Fruit fly (Drosophila melanogaster) whole organism, embryonic: ENCODE data around the gene Rtnl1.

Source experiments
- Blimp-1 ChIP-seq: fragments of 200-800 bp; sonication (Bioruptor generic); optimal IDR thresholded peaks from 3 replicates; lab custom pipeline; 2018; ENCODE audit warnings: missing biosample characterization, missing genetic modification characterization, mild to moderate bottlenecking, moderate library complexity, missing genetic modification reagents
- C15 ChIP-seq: fragments of 200-800 bp; sonication (Bioruptor generic); IDR thresholded peaks from 3 replicates; pipeline ENCODE4 v1.3.6; 2022; ENCODE audit warnings: missing biosample characterization, missing genetic modification characterization
- CG10321 ChIP-seq: fragments of 200-800 bp; sonication (Bioruptor generic); IDR thresholded peaks from 2 replicates; pipeline ENCODE4 v1.3.6; 2022; ENCODE audit warnings: missing biosample characterization, missing genetic modification characterization
- CG11085 ChIP-seq: fragments of 200-800 bp; sonication (Bioruptor generic); IDR thresholded peaks from 2 replicates; pipeline ENCODE4 v1.3.6; 2022; ENCODE audit warnings: missing biosample characterization, missing genetic modification characterization
- CG11696 ChIP-seq: fragments of 200-800 bp; sonication (Bioruptor generic); IDR thresholded peaks from 2 replicates; pipeline ENCODE4 v1.3.6; 2022; ENCODE audit warnings: missing biosample characterization, missing genetic modification characterization
- CG13775 ChIP-seq: fragments of 200-800 bp; sonication (Bioruptor generic); optimal IDR thresholded peaks from 3 replicates; lab custom pipeline; 2017; ENCODE audit warnings: missing biosample characterization, mild to moderate bottlenecking, missing genetic modification characterization
- CG1602 ChIP-seq: fragments of 200-800 bp; sonication (Bioruptor generic); optimal IDR thresholded peaks from 3 replicates; lab custom pipeline; 2016; ENCODE audit warnings: missing biosample characterization, missing genetic modification characterization
- CG1603 ChIP-seq: fragments of 200-800 bp; sonication (Bioruptor generic); optimal IDR thresholded peaks from 2 replicates; lab custom pipeline; 2019; ENCODE audit warnings: missing biosample characterization, mild to moderate bottlenecking, missing genetic modification characterization, moderate library complexity
- CG17328 ChIP-seq: fragments of 200-800 bp; sonication (Bioruptor generic); IDR thresholded peaks from 2 replicates; pipeline ENCODE4 v1.3.6; 2022; ENCODE audit warnings: missing biosample characterization, missing genetic modification characterization
- CG17385 ChIP-seq: fragments of 200-800 bp; sonication (Bioruptor generic); optimal IDR thresholded peaks from 3 replicates; lab custom pipeline; 2018; ENCODE audit warnings: missing biosample characterization, mild to moderate bottlenecking, missing genetic modification characterization
- CG17802 ChIP-seq: fragments of 200-800 bp; sonication (Bioruptor generic); optimal IDR thresholded peaks from 2 replicates; lab custom pipeline; 2018; ENCODE audit warnings: missing biosample characterization, mild to moderate bottlenecking, missing genetic modification characterization, moderate library complexity
- CG2712 ChIP-seq: fragments of 200-800 bp; optimal IDR thresholded peaks from 3 replicates; lab custom pipeline; 2019; ENCODE audit warnings: missing biosample characterization, mild to moderate bottlenecking, missing genetic modification characterization, moderate library complexity
- CG31224 ChIP-seq: fragments of 200-800 bp; sonication (Bioruptor generic); IDR thresholded peaks from 2 replicates; pipeline ENCODE4 v1.3.6; 2022; ENCODE audit warnings: missing biosample characterization, missing genetic modification characterization
- CG4854 ChIP-seq: fragments of 200-800 bp; sonication (Bioruptor generic); optimal IDR thresholded peaks from 2 replicates; lab custom pipeline; 2016; ENCODE audit warnings: missing biosample characterization, missing genetic modification characterization, inconsistent platforms
- CG6689 ChIP-seq: fragments of 200-800 bp; sonication (Bioruptor generic); IDR thresholded peaks from 2 replicates; pipeline ENCODE4 v1.3.6; 2022; ENCODE audit warnings: missing biosample characterization, missing genetic modification characterization
- CG6791 ChIP-seq: fragments of 200-800 bp; sonication (Bioruptor generic); IDR thresholded peaks from 3 replicates; pipeline ENCODE4 v1.3.6; 2022; ENCODE audit warnings: missing biosample characterization, missing genetic modification characterization; ENCODE audit not compliant: partially characterized antibody
- CG8281 ChIP-seq: fragments of 200-800 bp; sonication (Bioruptor generic); optimal IDR thresholded peaks from 2 replicates; lab custom pipeline; 2018; ENCODE audit warnings: missing biosample characterization, mild to moderate bottlenecking, missing genetic modification characterization, moderate library complexity
- CG9817 ChIP-seq: fragments of 200-800 bp; sonication (Bioruptor generic); optimal IDR thresholded peaks from 2 replicates; lab custom pipeline; 2018; ENCODE audit warnings: missing biosample characterization, mild to moderate bottlenecking, missing genetic modification characterization, moderate library complexity
- Chrac-16 ChIP-seq: fragments of 200-800 bp; sonication (Bioruptor generic); optimal IDR thresholded peaks from 3 replicates; lab custom pipeline; 2016; ENCODE audit warnings: missing biosample characterization, missing genetic modification characterization
- D ChIP-seq, 2 experiments: fragments of 200-800 bp in 1 of 2; fragments of >200 bp in 1 of 2; sonication (Bioruptor generic) in 1 of 2; optimal IDR thresholded peaks; 2 replicates in 1 of 2; 3 replicates in 1 of 2; lab custom pipeline; 2017; ENCODE audit warnings: mild to moderate bottlenecking in 1 of 2, missing biosample characterization in 1 of 2, missing genetic modification characterization in 1 of 2, missing genetic modification reagents in 1 of 2
- Fer1 ChIP-seq: fragments of 200-800 bp; sonication (Bioruptor generic); optimal IDR thresholded peaks from 2 replicates; lab custom pipeline; 2017; ENCODE audit warnings: missing biosample characterization, mild to moderate bottlenecking, missing genetic modification characterization
- Gug ChIP-seq: fragments of 200-800 bp; sonication (Bioruptor generic); IDR thresholded peaks from 4 replicates; pipeline ENCODE4 v1.3.6; 2022; ENCODE audit warnings: missing biosample characterization, missing genetic modification characterization
- Lhr ChIP-seq: fragments of 200-800 bp; sonication (Bioruptor generic); optimal IDR thresholded peaks from 3 replicates; lab custom pipeline; 2017; ENCODE audit warnings: mild to moderate bottlenecking, missing biosample characterization, missing genetic modification reagents, missing genetic modification characterization
- MESR4 ChIP-seq: fragments of 200-800 bp; sonication (Bioruptor generic); optimal IDR thresholded peaks from 2 replicates; lab custom pipeline; 2018; ENCODE audit warnings: missing biosample characterization, mild to moderate bottlenecking, missing genetic modification characterization, moderate library complexity
- Spps ChIP-seq: fragments of 200-800 bp; sonication (Bioruptor generic); optimal IDR thresholded peaks from 2 replicates; lab custom pipeline; 2018; ENCODE audit warnings: missing biosample characterization, mild to moderate bottlenecking, missing genetic modification characterization
- cato ChIP-seq: fragments of 200-800 bp; sonication (Bioruptor generic); optimal IDR thresholded peaks from 2 replicates; lab custom pipeline; 2016; ENCODE audit warnings: missing biosample characterization, missing genetic modification characterization, borderline replicate concordance
- chif ChIP-seq, 2 experiments: fragments of 200-800 bp; sonication (Bioruptor generic); optimal IDR thresholded peaks; 3 replicates each; lab custom pipeline; 2016; ENCODE audit warnings: missing biosample characterization in 2 of 2, missing genetic modification characterization in 2 of 2
- chm ChIP-seq: fragments of 200-800 bp; sonication (Bioruptor generic); IDR thresholded peaks from 2 replicates; pipeline ENCODE4 v1.3.6; 2022; ENCODE audit warnings: missing biosample characterization, missing genetic modification characterization
- disco-r ChIP-seq: fragments of 200-800 bp; sonication (Bioruptor generic); optimal IDR thresholded peaks from 2 replicates; lab custom pipeline; 2016; ENCODE audit warnings: missing biosample characterization, missing genetic modification characterization
- fd64A ChIP-seq: fragments of 200-800 bp; sonication (Bioruptor generic); optimal IDR thresholded peaks from 3 replicates; lab custom pipeline; 2018; ENCODE audit warnings: missing biosample characterization, mild to moderate bottlenecking, missing genetic modification characterization
- h ChIP-seq: fragments of >200 bp; optimal IDR thresholded peaks from 2 replicates; lab custom pipeline; 2017
- insv ChIP-seq, 2 experiments: fragments of 200-800 bp; sonication (Bioruptor generic); optimal IDR thresholded peaks; 3 replicates each; lab custom pipeline; 2016 to 2018; ENCODE audit warnings: missing biosample characterization in 2 of 2, missing genetic modification characterization in 2 of 2
- kah ChIP-seq: fragments of 200-800 bp; sonication (Bioruptor generic); optimal IDR thresholded peaks from 2 replicates; lab custom pipeline; 2018; ENCODE audit warnings: missing biosample characterization, mild to moderate bottlenecking, missing genetic modification characterization
- lab ChIP-seq: fragments of 200-800 bp; sonication (Bioruptor generic); optimal IDR thresholded peaks from 3 replicates; lab custom pipeline; 2017; ENCODE audit warnings: missing biosample characterization, missing genetic modification characterization, mild to moderate bottlenecking, moderate library complexity, missing genetic modification reagents
- nerfin-2 ChIP-seq: fragments of 200-800 bp; sonication (Bioruptor generic); IDR thresholded peaks from 2 replicates; pipeline ENCODE4 v1.3.6; 2022; ENCODE audit warnings: missing biosample characterization, missing genetic modification characterization; ENCODE audit not compliant: partially characterized antibody
- oc ChIP-seq: fragments of 200-800 bp; sonication (Bioruptor generic); optimal IDR thresholded peaks from 2 replicates; lab custom pipeline; 2018; ENCODE audit warnings: missing biosample characterization, mild to moderate bottlenecking, missing genetic modification characterization, moderate library complexity
- odd ChIP-seq: fragments of 200-800 bp; sonication (Bioruptor generic); optimal IDR thresholded peaks from 2 replicates; lab custom pipeline; 2017; ENCODE audit warnings: missing biosample characterization, mild to moderate bottlenecking, missing genetic modification characterization
- org-1 ChIP-seq: fragments of 200-800 bp; sonication (Bioruptor generic); optimal IDR thresholded peaks from 2 replicates; lab custom pipeline; 2017; ENCODE audit warnings: missing biosample characterization, missing genetic modification characterization
- pb ChIP-seq: fragments of 200-800 bp; sonication (Bioruptor generic); optimal IDR thresholded peaks from 3 replicates; lab custom pipeline; 2016; ENCODE audit warnings: missing biosample characterization, missing genetic modification characterization
- rib ChIP-seq: fragments of 200-800 bp; sonication (Bioruptor generic); IDR thresholded peaks from 2 replicates; pipeline ENCODE4 v1.3.6; 2022; ENCODE audit warnings: missing biosample characterization, missing genetic modification characterization
- ro ChIP-seq: fragments of 200-800 bp; sonication (Bioruptor generic); IDR thresholded peaks from 2 replicates; pipeline ENCODE4 v1.3.6; 2022; ENCODE audit warnings: missing biosample characterization, missing genetic modification characterization
- row ChIP-seq: fragments of 200-800 bp; sonication (Bioruptor generic); IDR thresholded peaks from 3 replicates; pipeline ENCODE4 v1.3.6; 2022; ENCODE audit warnings: missing biosample characterization, missing genetic modification characterization
- sc ChIP-seq, 3 experiments: fragments of >200 bp in 2 of 3; fragments of 200-800 bp in 1 of 3; sonication (Bioruptor generic) in 1 of 3; optimal IDR thresholded peaks; 2 replicates in 2 of 3; 3 replicates in 1 of 3; lab custom pipeline; 2017; ENCODE audit warnings: mild to moderate bottlenecking in 1 of 3, missing biosample characterization in 1 of 3, missing genetic modification characterization in 1 of 3, missing genetic modification reagents in 1 of 3
- scrt ChIP-seq: fragments of 200-800 bp; sonication (Bioruptor generic); optimal IDR thresholded peaks from 2 replicates; lab custom pipeline; 2018; ENCODE audit warnings: missing biosample characterization, mild to moderate bottlenecking, missing genetic modification characterization, moderate library complexity
- tio ChIP-seq: fragments of 200-800 bp; sonication (Bioruptor generic); optimal IDR thresholded peaks from 2 replicates; lab custom pipeline; 2017; ENCODE audit warnings: missing biosample characterization, missing genetic modification characterization, inconsistent platforms
- tll ChIP-seq, 2 experiments: fragments of 200-800 bp in 1 of 2; fragments of >200 bp in 1 of 2; sonication (Bioruptor generic) in 1 of 2; optimal IDR thresholded peaks; 2 replicates each; lab custom pipeline; 2017 to 2019; ENCODE audit warnings: missing biosample characterization in 2 of 2, missing genetic modification characterization in 2 of 2, mild to moderate bottlenecking in 1 of 2, moderate library complexity in 1 of 2
- vnd ChIP-seq: fragments of 200-800 bp; sonication (Bioruptor generic); IDR thresholded peaks from 3 replicates; pipeline ENCODE4 v1.3.6; 2022; ENCODE audit warnings: missing biosample characterization, missing genetic modification characterization; ENCODE audit not compliant: partially characterized antibody
- zfh1 ChIP-seq: fragments of 200-800 bp; sonication (Bioruptor generic); IDR thresholded peaks from 3 replicates; pipeline ENCODE4 v1.3.6; 2022; ENCODE audit warnings: missing biosample characterization, missing genetic modification characterization

Gene Rtnl1

dm6 chr2L:5000919-5001581 is 8.5 kb downstream of the Rtnl1 start (continued):
- TF ChIP-seq CG8281 (tag; lab: Kevin White, UChicago), result peak; percentile 58
- TF ChIP-seq D (optimal IDR thresholded peaks at IDR 0.05; lab: Kevin White, UChicago), result peak; percentile 57
- no peak for TF ChIP-seq D (GFP tag; optimal IDR thresholded peaks at IDR 0.05; lab: Kevin White, UChicago)
- TF ChIP-seq MESR4 (GFP tag; lab: Kevin White, UChicago), result no peak
- TF ChIP-seq row (GFP tag; lab: Robert Waterston, UW), result no peak; the same call in 2 of the 3 replicates
- TF ChIP-seq CG6689 (GFP tag; lab: Robert Waterston, UW), result peak; percentile 12; the same call in 1 of the 2 replicates
- no peak for TF ChIP-seq odd
- TF ChIP-seq CG11696, result no peak
- TF ChIP-seq CG17802 (tag; lab: Kevin White, UChicago), result no peak
- no peak for TF ChIP-seq ro (GFP tag; lab: Robert Waterston, UW)
- 0 out of 2 replicates have a peak, but pooled peaks have one; percentile 41 for TF ChIP-seq nerfin-2
- no peak for TF ChIP-seq CG2712
- peak; percentile 48 for TF ChIP-seq Blimp-1 (GFP tag; lab: Kevin White, UChicago)
- peak; percentile 64 for TF ChIP-seq CG17328 (GFP tag; lab: Robert Waterston, UW)
- no peak for TF ChIP-seq lab (GFP tag; lab: Kevin White, UChicago)
- peak; percentile 60; the same call in 1 of the 3 replicates for TF ChIP-seq CG6791 (GFP tag; lab: Robert Waterston, UW)
- TF ChIP-seq Fer1 (GFP tag; lab: Kevin White, UChicago), result no peak
- TF ChIP-seq Spps (tag; lab: Kevin White, UChicago), result no peak
- peak; percentile 75 for TF ChIP-seq CG10321 (GFP tag; lab: Robert Waterston, UW)
- TF ChIP-seq CG4854 (GFP tag; lab: Kevin White, UChicago), result no peak
- TF ChIP-seq CG1602 (GFP tag; lab: Kevin White, UChicago), result no peak
- TF ChIP-seq CG1603 (tag; lab: Kevin White, UChicago), result peak; percentile 84
- TF ChIP-seq h (lab: Kevin White, UChicago), result no peak
- peak; percentile 48; the same call in 2 of the 3 replicates for TF ChIP-seq vnd (GFP tag; lab: Robert Waterston, UW)
- TF ChIP-seq Chrac-16 (GFP tag; lab: Kevin White, UChicago), result no peak
- TF ChIP-seq scrt, result no peak
- TF ChIP-seq pb (GFP tag; lab: Kevin White, UChicago), result no peak
- peak; percentile 37; the same call in 2 of the 4 replicates for TF ChIP-seq Gug (GFP tag; lab: Robert Waterston, UW)
- TF ChIP-seq chif (GFP tag; optimal IDR thresholded peaks at IDR 0.05; lab: Kevin White, UChicago), result no peak
- peak; percentile 28; the same call in 1 of the 2 replicates for TF ChIP-seq chm (GFP tag; lab: Robert Waterston, UW)
- TF ChIP-seq insv (GFP tag; optimal IDR thresholded peaks at IDR 0.05; lab: Kevin White, UChicago), result no peak
- TF ChIP-seq CG31224 (GFP tag; lab: Robert Waterston, UW), result peak; percentile 15; the same call in 1 of the 2 replicates
- no peak for TF ChIP-seq Lhr
- no peak for TF ChIP-seq CG13775 (GFP tag; lab: Kevin White, UChicago)
- TF ChIP-seq sc (optimal IDR thresholded peaks at IDR 0.05; lab: Kevin White, UChicago), result no peak
- TF ChIP-seq sc (GFP tag; optimal IDR thresholded peaks at IDR 0.05; lab: Kevin White, UChicago), result no peak
- no peak for TF ChIP-seq org-1
- peak; percentile 72 for TF ChIP-seq zfh1 (GFP tag; lab: Robert Waterston, UW)
- TF ChIP-seq kah, result no peak
- TF ChIP-seq tio (GFP tag; lab: Kevin White, UChicago), result no peak
- no peak for TF ChIP-seq cato
- TF ChIP-seq rib (GFP tag; lab: Robert Waterston, UW), result peak; percentile 84
- TF ChIP-seq oc (tag; lab: Kevin White, UChicago), result no peak
- TF ChIP-seq CG9817 (tag; lab: Kevin White, UChicago), result no peak
- no peak for TF ChIP-seq tll (GFP tag; optimal IDR thresholded peaks at IDR 0.05; lab: Kevin White, UChicago)
- TF ChIP-seq CG11085 (GFP tag; lab: Robert Waterston, UW), result peak; percentile 51
- no peak for TF ChIP-seq C15 (GFP tag; lab: Robert Waterston, UW)
- no peak for TF ChIP-seq fd64A
- no peak for TF ChIP-seq CG17385 (GFP tag; lab: Kevin White, UChicago)
- TF ChIP-seq disco-r (GFP tag; lab: Kevin White, UChicago), result no peak
